Worm (Caenorhabditis elegans) whole organism, L4 larva: ENCODE data around the gene mnp-1.

ENCODE experiments used
- T26A8.4 ChIP-seq: fragments of 200-800 bp; sonication (Bioruptor generic); IDR thresholded peaks from 2 replicates; pipeline ENCODE4 v1.3.6; 2022; ENCODE audit warnings: missing genetic modification characterization, missing compliant biosample characterization
- fkh-10 ChIP-seq: fragments of 150-350 bp; optimal IDR thresholded peaks from 2 replicates; lab custom pipeline; 2014; ENCODE audit warnings: missing biosample characterization, missing genetic modification reagents, missing genetic modification characterization
- hmg-1.1 ChIP-seq: fragments of 200-800 bp; sonication (Bioruptor generic); IDR thresholded peaks from 2 replicates; pipeline ENCODE4 v1.3.6; 2022; ENCODE audit warnings: missing genetic modification reagents, missing genetic modification characterization, missing compliant biosample characterization
- lin-13 ChIP-seq: fragments of 150-350 bp; optimal IDR thresholded peaks from 2 replicates; lab custom pipeline; 2014; ENCODE audit warnings: missing biosample characterization, missing genetic modification reagents, missing genetic modification characterization
- nhr-28 ChIP-seq: fragments of 150-350 bp; optimal IDR thresholded peaks from 2 replicates; lab custom pipeline; 2014; ENCODE audit warnings: missing biosample characterization, missing genetic modification characterization
- snpc-4 ChIP-seq: fragments of 150-350 bp; optimal IDR thresholded peaks from 2 replicates; lab custom pipeline; 2014; ENCODE audit warnings: missing biosample characterization, missing genetic modification characterization

- TF ChIP-seq snpc-4 (tag; lab: Kevin White, UChicago), result no peak
- TF ChIP-seq fkh-10 (GFP tag; lab: Kevin White, UChicago), result no peak
- no peak for TF ChIP-seq hmg-1.1 (GFP tag; lab: Robert Waterston, UW)
- TF ChIP-seq nhr-28 (tag; lab: Kevin White, UChicago), result no peak
- no peak for TF ChIP-seq lin-13
- TF ChIP-seq T26A8.4 (GFP tag; lab: Robert Waterston, UW), result no peak
These were observed 3.5 kb downstream of the mnp-1 start for ce11 chrIII:4359900-4360299.
